Fruit fly (Drosophila melanogaster) whole organism, wandering third instar larva: ENCODE results near the gene CG4199.

Experiments
- Abd-B ChIP-seq: fragments of >200 bp; optimal IDR thresholded peaks from 2 replicates; lab custom pipeline; 2017; ENCODE audit warnings: missing biosample characterization, missing genetic modification characterization
- CG32264 ChIP-seq: fragments of 200-800 bp; sonication (Bioruptor generic); optimal IDR thresholded peaks from 2 replicates; lab custom pipeline; 2016; ENCODE audit warnings: missing biosample characterization, missing genetic modification characterization
- CG9705 ChIP-seq: fragments of 200-800 bp; sonication (Bioruptor generic); optimal IDR thresholded peaks from 2 replicates; lab custom pipeline; 2018; ENCODE audit warnings: missing biosample characterization, mild to moderate bottlenecking, missing genetic modification characterization
- CrebA ChIP-seq: fragments of 200-800 bp; sonication (Bioruptor generic); optimal IDR thresholded peaks from 2 replicates; lab custom pipeline; 2016; ENCODE audit warnings: missing biosample characterization, mild to moderate bottlenecking, missing genetic modification characterization, borderline replicate concordance
- Dfd ChIP-seq: fragments of >200 bp; optimal IDR thresholded peaks from 2 replicates; lab custom pipeline; 2017; ENCODE audit warnings: missing biosample characterization, missing genetic modification characterization
- Dif ChIP-seq: fragments of 200-275, 200-300 bp; sonication (Bioruptor generic); optimal IDR thresholded peaks from 2 replicates; lab custom pipeline; 2018; ENCODE audit warnings: missing biosample characterization, missing genetic modification characterization; ENCODE audit not compliant: partially characterized antibody
- GATAd ChIP-seq: sonication (Bioruptor generic); optimal IDR thresholded peaks from 2 replicates; lab custom pipeline; 2016; ENCODE audit warnings: missing biosample characterization, missing genetic modification characterization
- HLH106 ChIP-seq: fragments of 200-800 bp; optimal IDR thresholded peaks from 3 replicates; lab custom pipeline; 2019; ENCODE audit warnings: missing biosample characterization, mild to moderate bottlenecking, missing genetic modification characterization, moderate library complexity
- Hnf4 ChIP-seq: fragments of 200-800 bp; sonication (Bioruptor generic); optimal IDR thresholded peaks from 2 replicates; lab custom pipeline; 2016; ENCODE audit warnings: missing biosample characterization, mild to moderate bottlenecking, missing genetic modification characterization
- Hr78 ChIP-seq: fragments of >200 bp; optimal IDR thresholded peaks from 2 replicates; lab custom pipeline; 2017; ENCODE audit warnings: missing biosample characterization, missing genetic modification characterization
- Hr83 ChIP-seq: fragments of 200-300 bp; sonication (Bioruptor generic); optimal IDR thresholded peaks from 2 replicates; lab custom pipeline; 2016; ENCODE audit warnings: missing biosample characterization, mild to moderate bottlenecking, missing genetic modification characterization, moderate library complexity; ENCODE audit not compliant: poor library complexity, severe bottlenecking
- Jra ChIP-seq: sonication (Bioruptor generic); optimal IDR thresholded peaks from 2 replicates; lab custom pipeline; 2016; ENCODE audit warnings: missing biosample characterization, missing genetic modification characterization
- Mio ChIP-seq: sonication (Bioruptor generic); optimal IDR thresholded peaks from 2 replicates; lab custom pipeline; 2016; ENCODE audit warnings: missing biosample characterization, missing genetic modification characterization
- Myc ChIP-seq: fragments of >200 bp; optimal IDR thresholded peaks from 2 replicates; lab custom pipeline; 2017
- N ChIP-seq: fragments of >200 bp; optimal IDR thresholded peaks from 2 replicates; lab custom pipeline; 2018; ENCODE audit warnings: missing biosample characterization, missing external identifiers, missing genetic modification characterization
- OdsH ChIP-seq: fragments of 200-800 bp; sonication (Bioruptor generic); optimal IDR thresholded peaks from 2 replicates; lab custom pipeline; 2016; ENCODE audit warnings: missing biosample characterization, mild to moderate bottlenecking, missing genetic modification characterization
- Rel ChIP-seq, 2 experiments: fragments of 200-800 bp; sonication (Bioruptor generic) in 1 of 2; optimal IDR thresholded peaks; 2 replicates in 1 of 2; 3 replicates in 1 of 2; lab custom pipeline; 2016 to 2019; ENCODE audit warnings: mild to moderate bottlenecking in 2 of 2, missing biosample characterization in 2 of 2, missing genetic modification characterization in 2 of 2, moderate library complexity in 1 of 2
- Sp1 ChIP-seq: fragments of 200-800 bp; sonication (Bioruptor generic); optimal IDR thresholded peaks from 3 replicates; lab custom pipeline; 2019; ENCODE audit warnings: missing biosample characterization, mild to moderate bottlenecking, missing genetic modification characterization, moderate library complexity
- Vsx2 ChIP-seq: fragments of 200-300, 225-300 bp; sonication (Bioruptor generic); optimal IDR thresholded peaks from 2 replicates; lab custom pipeline; 2018; ENCODE audit warnings: missing biosample characterization, missing genetic modification characterization; ENCODE audit not compliant: partially characterized antibody
- br ChIP-seq: fragments of 200-800 bp; sonication (Bioruptor generic); optimal IDR thresholded peaks from 2 replicates; lab custom pipeline; 2016; ENCODE audit warnings: missing biosample characterization, missing genetic modification characterization
- brk ChIP-seq: fragments of 200-800 bp; sonication (Bioruptor generic); optimal IDR thresholded peaks from 2 replicates; lab custom pipeline; 2016; ENCODE audit warnings: missing biosample characterization, mild to moderate bottlenecking, missing genetic modification characterization
- dl ChIP-seq, 2 experiments: fragments of 175-275, 200-275 bp in 1 of 2; fragments of 200-275 bp in 1 of 2; sonication (Bioruptor generic); optimal IDR thresholded peaks; lab custom pipeline; 2018; ENCODE audit warnings: mild to moderate bottlenecking in 2 of 2, missing biosample characterization in 2 of 2, missing genetic modification characterization in 2 of 2, moderate library complexity in 2 of 2; ENCODE audit not compliant: partially characterized antibody in 2 of 2, insufficient read depth in 1 of 2
- dmrt93B ChIP-seq: fragments of 200-800 bp; sonication (Bioruptor generic); optimal IDR thresholded peaks from 2 replicates; lab custom pipeline; 2018; ENCODE audit warnings: missing biosample characterization, mild to moderate bottlenecking, missing genetic modification characterization
- dsf ChIP-seq: sonication (Bioruptor generic); optimal IDR thresholded peaks from 2 replicates; lab custom pipeline; 2016; ENCODE audit warnings: missing biosample characterization, missing genetic modification characterization, borderline replicate concordance
- ey ChIP-seq: fragments of 200-800 bp; sonication (Bioruptor generic); optimal IDR thresholded peaks from 2 replicates; lab custom pipeline; 2016; ENCODE audit warnings: missing biosample characterization, missing genetic modification characterization
- foxo ChIP-seq, 2 experiments: fragments of 200-800 bp; sonication (Bioruptor generic); optimal IDR thresholded peaks; 2 replicates in 1 of 2; 3 replicates in 1 of 2; lab custom pipeline; 2016 to 2017; ENCODE audit warnings: missing biosample characterization in 2 of 2, missing genetic modification characterization in 2 of 2
- fru ChIP-seq: fragments of 200-800 bp; sonication (Bioruptor generic); optimal IDR thresholded peaks from 3 replicates; lab custom pipeline; 2016; ENCODE audit warnings: missing biosample characterization, mild to moderate bottlenecking, missing genetic modification characterization
- h ChIP-seq: fragments of 200-800 bp; sonication (Bioruptor generic); optimal IDR thresholded peaks from 3 replicates; lab custom pipeline; 2016; ENCODE audit warnings: missing biosample characterization, mild to moderate bottlenecking, missing genetic modification characterization
- jim ChIP-seq: fragments of 175-275, 200-325 bp; sonication (Bioruptor generic); optimal IDR thresholded peaks from 2 replicates; lab custom pipeline; 2016; ENCODE audit warnings: missing biosample characterization, mild to moderate bottlenecking, missing genetic modification characterization
- lola ChIP-seq: fragments of >200 bp; optimal IDR thresholded peaks from 2 replicates; lab custom pipeline; 2017; ENCODE audit warnings: missing biosample characterization, missing genetic modification characterization
- pan ChIP-seq: fragments of >200 bp; optimal IDR thresholded peaks from 2 replicates; lab custom pipeline; 2017
- psq ChIP-seq: fragments of 200-800 bp; sonication (Bioruptor generic); optimal IDR thresholded peaks from 3 replicates; lab custom pipeline; 2017; ENCODE audit warnings: missing biosample characterization, mild to moderate bottlenecking, missing genetic modification characterization, moderate library complexity
- rgr ChIP-seq: fragments of 200-800 bp; sonication (Bioruptor generic); optimal IDR thresholded peaks from 3 replicates; lab custom pipeline; 2016; ENCODE audit warnings: missing biosample characterization, mild to moderate bottlenecking, missing genetic modification characterization
- sage ChIP-seq: fragments of 200-800 bp; sonication (Bioruptor generic); optimal IDR thresholded peaks from 2 replicates; lab custom pipeline; 2016; ENCODE audit warnings: missing biosample characterization, mild to moderate bottlenecking, missing genetic modification characterization
- sv ChIP-seq: fragments of 200-800 bp; sonication (Bioruptor generic); optimal IDR thresholded peaks from 3 replicates; lab custom pipeline; 2016; ENCODE audit warnings: missing biosample characterization, missing genetic modification characterization
- tai ChIP-seq: sonication (Bioruptor generic); optimal IDR thresholded peaks from 2 replicates; lab custom pipeline; 2016; ENCODE audit warnings: missing biosample characterization, missing genetic modification characterization
- usp ChIP-seq: fragments of >200 bp; optimal IDR thresholded peaks from 2 replicates; lab custom pipeline; 2017; ENCODE audit warnings: missing biosample characterization, missing genetic modification characterization
- woc ChIP-seq: sonication (Bioruptor generic); optimal IDR thresholded peaks from 2 replicates; lab custom pipeline; 2016; ENCODE audit warnings: missing biosample characterization, mild to moderate bottlenecking, missing genetic modification characterization

Gene CG4199

dm6 chrX:2073325-2073724, at the start of gene CG4199:
TSS of gene CG4199 (minus strand) at chrX:2073483.
- TF ChIP-seq Myc (lab: Kevin White, UChicago) (no peak), Dif (no peak), fru (GFP tag; lab: Kevin White, UChicago) (peak; percentile 12), h (GFP tag; lab: Kevin White, UChicago) (peak; percentile 18), Rel (GFP tag; optimal IDR thresholded peaks at IDR 0.05; lab: Kevin White, UChicago) (no peak), Rel (tag; optimal IDR thresholded peaks at IDR 0.05; lab: Kevin White, UChicago) (peak; percentile 58), GATAd (no peak), foxo (GFP tag; optimal IDR thresholded peaks at IDR 0.05; lab: Kevin White, UChicago) (peak in 1 of 2 experiments; percentile 27)
- TF ChIP-seq, all 38 proteins: peak for 4

dm6 chrX:2121716-2122601, 48.7 kb upstream of the CG4199 start:
- no peak for TF ChIP-seq Hr78 (GFP tag; lab: Kevin White, UChicago)
- TF ChIP-seq CrebA (GFP tag; lab: Kevin White, UChicago): no peak
- TF ChIP-seq pan (lab: Kevin White, UChicago): no peak
- peak; percentile 2 for TF ChIP-seq Vsx2 (GFP tag; lab: Kevin White, UChicago)
- TF ChIP-seq CG9705 (GFP tag; lab: Kevin White, UChicago): peak; percentile 1
- no peak for TF ChIP-seq GATAd
- TF ChIP-seq Mio (GFP tag; lab: Kevin White, UChicago): no peak
- no peak for TF ChIP-seq Hr83 (GFP tag; lab: Kevin White, UChicago)
- no peak for TF ChIP-seq Dfd
- no peak for TF ChIP-seq Rel (GFP tag; optimal IDR thresholded peaks at IDR 0.05; lab: Kevin White, UChicago)
- peak; percentile 45 for TF ChIP-seq Rel (tag; optimal IDR thresholded peaks at IDR 0.05; lab: Kevin White, UChicago)
- no peak for TF ChIP-seq Abd-B (GFP tag; lab: Kevin White, UChicago)
- no peak for TF ChIP-seq N
- TF ChIP-seq sage (GFP tag; lab: Kevin White, UChicago): no peak
- peak; percentile 76 for TF ChIP-seq h (GFP tag; lab: Kevin White, UChicago)
- peak; percentile 39 for TF ChIP-seq Sp1 (GFP tag; lab: Kevin White, UChicago)
- no peak for TF ChIP-seq dmrt93B (GFP tag; lab: Kevin White, UChicago)
- no peak for TF ChIP-seq dl (GFP tag; optimal IDR thresholded peaks at IDR 0.05; lab: Kevin White, UChicago; ENCODE audit: insufficient read depth in 1 of 2, partially characterized antibody in 2 of 2)
- no peak for TF ChIP-seq tai (GFP tag; lab: Kevin White, UChicago)
- TF ChIP-seq usp (GFP tag; lab: Kevin White, UChicago): no peak
- no peak for TF ChIP-seq CG32264 (GFP tag; lab: Kevin White, UChicago)
- peak in 1 of 2 experiments; percentile 79 for TF ChIP-seq foxo (GFP tag; optimal IDR thresholded peaks at IDR 0.05; lab: Kevin White, UChicago)
- no peak for TF ChIP-seq dsf (GFP tag; lab: Kevin White, UChicago)
- TF ChIP-seq lola (GFP tag; lab: Kevin White, UChicago): no peak
- peak; percentile 56 for TF ChIP-seq Dif
- TF ChIP-seq Jra (GFP tag; lab: Kevin White, UChicago): peak; percentile 2
- TF ChIP-seq sv (GFP tag; lab: Kevin White, UChicago): no peak
- TF ChIP-seq Myc (lab: Kevin White, UChicago): no peak
- TF ChIP-seq rgr: peak; percentile 72
- TF ChIP-seq psq: peak; percentile 97
- TF ChIP-seq fru (GFP tag; lab: Kevin White, UChicago): peak; percentile 85
- TF ChIP-seq HLH106 (tag; lab: Kevin White, UChicago): peak; percentile 64
- TF ChIP-seq OdsH: peak; percentile 67
- peak; percentile 59 for TF ChIP-seq Hnf4 (GFP tag; lab: Kevin White, UChicago)
- TF ChIP-seq ey: peak; percentile 71
- peak; percentile 61 for TF ChIP-seq brk (GFP tag; lab: Kevin White, UChicago)
- TF ChIP-seq jim (GFP tag; lab: Kevin White, UChicago): no peak
- TF ChIP-seq br (GFP tag; lab: Kevin White, UChicago): peak; percentile 62
- peak; percentile 77 for TF ChIP-seq woc (GFP tag; lab: Kevin White, UChicago)
- TF ChIP-seq, all 38 proteins: peak for 18
